Worm (Caenorhabditis elegans) whole organism, L4 larva: ENCODE measurements around the gene hel-1.

Source experiments
- F26F4.8 ChIP-seq: fragments of 200-800 bp; sonication (Bioruptor generic); conservative IDR thresholded peaks from 2 replicates; pipeline ENCODE4 v1.3.6; 2022; ENCODE audit warnings: missing genetic modification characterization, missing compliant biosample characterization
- Y48G9A.11 ChIP-seq: fragments of 200-800 bp; sonication (Bioruptor generic); IDR thresholded peaks from 2 replicates; pipeline ENCODE4 v1.3.6; 2022; ENCODE audit warnings: missing genetic modification reagents, missing genetic modification characterization, missing compliant biosample characterization
- aha-1 ChIP-seq: fragments of 150-350 bp; peaks from one replicate; lab custom pipeline; 2014; ENCODE audit warnings: missing biosample characterization, missing genetic modification characterization
- ceh-20 ChIP-seq: fragments of 200-800 bp; sonication (Bioruptor generic); IDR thresholded peaks from 2 replicates; pipeline ENCODE4 v1.3.6; 2022; ENCODE audit warnings: missing genetic modification reagents, missing genetic modification characterization, missing compliant biosample characterization
- ceh-82 ChIP-seq: sonication (generic microtip); optimal IDR thresholded peaks from 2 replicates; lab custom pipeline; 2017; ENCODE audit warnings: missing biosample characterization, missing genetic modification characterization
- ctbp-1 ChIP-seq: fragments of 200-800 bp; sonication (Bioruptor generic); IDR thresholded peaks from 2 replicates; pipeline ENCODE4 v1.3.6; 2022; ENCODE audit warnings: missing genetic modification reagents, missing genetic modification characterization, missing compliant biosample characterization
- daf-12 ChIP-seq: fragments of 150-350 bp; optimal IDR thresholded peaks from 2 replicates; lab custom pipeline; 2014; ENCODE audit warnings: missing biosample characterization, missing genetic modification reagents, missing genetic modification characterization
- daf-19 ChIP-seq: fragments of 200-800 bp; sonication (Bioruptor generic); conservative IDR thresholded peaks from 2 replicates; pipeline ENCODE4 v1.3.6; 2022; ENCODE audit warnings: missing genetic modification characterization, missing compliant biosample characterization
- dpl-1 ChIP-seq: fragments of 150-350 bp; optimal IDR thresholded peaks from 2 replicates; lab custom pipeline; 2014; ENCODE audit warnings: missing biosample characterization, missing genetic modification reagents, missing genetic modification characterization
- duxl-1 ChIP-seq: sonication (generic microtip); optimal IDR thresholded peaks from 2 replicates; lab custom pipeline; 2016; ENCODE audit warnings: mild to moderate bottlenecking, missing genetic modification characterization, moderate library complexity, missing compliant biosample characterization; ENCODE audit not compliant: poor library complexity
- dve-1 ChIP-seq: sonication (generic microtip); optimal IDR thresholded peaks from 2 replicates; lab custom pipeline; 2017; ENCODE audit warnings: antibody characterized with exemption, mild to moderate bottlenecking, missing genetic modification characterization, missing compliant biosample characterization; ENCODE audit not compliant: insufficient read depth
- egl-43 ChIP-seq: fragments of 200-800 bp; sonication (Bioruptor generic); IDR thresholded peaks from 2 replicates; pipeline ENCODE4 v1.3.6; 2022; ENCODE audit warnings: missing genetic modification reagents, missing genetic modification characterization, missing compliant biosample characterization
- fkh-10 ChIP-seq: fragments of 150-350 bp; optimal IDR thresholded peaks from 2 replicates; lab custom pipeline; 2014; ENCODE audit warnings: missing biosample characterization, missing genetic modification reagents, missing genetic modification characterization
- hlh-30 ChIP-seq: sonication (generic microtip); optimal IDR thresholded peaks from 2 replicates; lab custom pipeline; 2017; ENCODE audit warnings: antibody characterized with exemption, mild to moderate bottlenecking, missing genetic modification characterization, missing compliant biosample characterization; ENCODE audit not compliant: insufficient read depth
- hmg-1.1 ChIP-seq: fragments of 200-800 bp; sonication (Bioruptor generic); IDR thresholded peaks from 2 replicates; pipeline ENCODE4 v1.3.6; 2022; ENCODE audit warnings: missing genetic modification reagents, missing genetic modification characterization, missing compliant biosample characterization
- lin-13 ChIP-seq: fragments of 150-350 bp; optimal IDR thresholded peaks from 2 replicates; lab custom pipeline; 2014; ENCODE audit warnings: missing biosample characterization, missing genetic modification reagents, missing genetic modification characterization
- mdt-29 ChIP-seq: fragments of 200-800 bp; sonication (Bioruptor generic); IDR thresholded peaks from 2 replicates; pipeline ENCODE4 v1.3.6; 2022; ENCODE audit warnings: missing genetic modification reagents, missing genetic modification characterization, missing compliant biosample characterization
- mes-2 ChIP-seq: sonication (generic microtip); optimal IDR thresholded peaks from 2 replicates; lab custom pipeline; 2016; ENCODE audit warnings: missing genotype, mild to moderate bottlenecking, missing genetic modification characterization, missing compliant biosample characterization; ENCODE audit not compliant: poor library complexity, severe bottlenecking
- nhr-10 ChIP-seq: fragments of 150-350 bp; optimal IDR thresholded peaks from 2 replicates; lab custom pipeline; 2014; ENCODE audit warnings: missing biosample characterization, missing genetic modification characterization
- nhr-11 ChIP-seq: fragments of 150-350 bp; optimal IDR thresholded peaks from 2 replicates; lab custom pipeline; 2014; ENCODE audit warnings: missing biosample characterization, missing genetic modification characterization
- nhr-41 ChIP-seq: fragments of 200-800 bp; sonication (Bioruptor generic); IDR thresholded peaks from 2 replicates; pipeline ENCODE4 v1.3.6; 2022; ENCODE audit warnings: missing genetic modification reagents, missing genetic modification characterization, missing compliant biosample characterization
- nhr-6 ChIP-seq: fragments of 150-350 bp; optimal IDR thresholded peaks from 2 replicates; lab custom pipeline; 2014; ENCODE audit warnings: missing biosample characterization, missing genetic modification characterization
- skn-1 ChIP-seq: fragments of 150-350 bp; optimal IDR thresholded peaks from 2 replicates; lab custom pipeline; 2014; ENCODE audit warnings: missing biosample characterization, missing genetic modification characterization
- snpc-1.2 ChIP-seq: fragments of 200-800 bp; sonication (Bioruptor generic); IDR thresholded peaks from 2 replicates; pipeline ENCODE4 v1.3.6; 2022; ENCODE audit warnings: missing genetic modification reagents, missing genetic modification characterization, missing compliant biosample characterization
- spr-1 ChIP-seq: sonication (generic microtip); optimal IDR thresholded peaks from 2 replicates; lab custom pipeline; 2016; ENCODE audit warnings: mild to moderate bottlenecking, missing genetic modification characterization, missing compliant biosample characterization
- spr-3 ChIP-seq: fragments of 200-800 bp; sonication (Bioruptor generic); optimal IDR thresholded peaks from 2 replicates; lab custom pipeline; 2018; ENCODE audit warnings: mild to moderate bottlenecking, missing genetic modification characterization, missing compliant biosample characterization
- unc-130 ChIP-seq: sonication (generic microtip); optimal IDR thresholded peaks from 2 replicates; lab custom pipeline; 2016; ENCODE audit warnings: missing genetic modification reagents, missing genetic modification characterization, missing compliant biosample characterization
- unc-62 ChIP-seq, 3 experiments: fragments of 150-350 bp in 1 of 3; sonication (generic microtip); optimal IDR thresholded peaks in 2 of 3; peaks in 1 of 3; 1 replicate in 1 of 3; 2 replicates in 2 of 3; lab custom pipeline; 2014 to 2017; ENCODE audit warnings: missing biosample characterization in 3 of 3, missing genetic modification characterization in 3 of 3, missing genetic modification reagents in 3 of 3, missing genotype in 1 of 3
- vab-7 ChIP-seq: fragments of 200-800 bp; sonication (Bioruptor generic); IDR thresholded peaks from 2 replicates; pipeline ENCODE4 v1.3.6; 2022; ENCODE audit warnings: missing genetic modification reagents, missing genetic modification characterization, missing compliant biosample characterization
- zfp-2 ChIP-seq: sonication (generic microtip); optimal IDR thresholded peaks from 2 replicates; lab custom pipeline; 2016; ENCODE audit warnings: mild to moderate bottlenecking, missing genetic modification characterization, missing compliant biosample characterization

The hel-1 gene

DNA sequence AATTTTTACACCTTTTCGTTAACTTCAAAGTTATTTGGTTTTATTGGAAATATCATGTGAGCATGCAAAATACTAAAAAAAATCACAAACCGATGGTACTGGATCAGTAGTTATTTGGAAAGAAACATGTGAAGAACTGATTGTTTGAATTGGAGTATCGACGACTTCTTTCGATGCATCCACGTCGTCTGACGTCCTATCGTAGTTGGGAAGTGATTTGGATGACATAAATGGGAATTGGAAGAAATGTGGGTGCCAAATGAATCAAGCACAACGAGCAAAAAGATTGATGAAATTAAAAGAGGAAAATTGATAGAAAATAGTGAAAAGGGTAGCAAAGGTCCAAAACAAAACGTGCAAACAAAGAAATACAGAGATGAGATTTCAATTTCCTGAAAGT lies 7.4 kb downstream of the hel-1 start, which contains the start of gene shw-1:
Gene shw-1 (minus strand): TSS at position 228 of the 400 bp plus-strand sequence.
- TF ChIP-seq unc-62 (GFP tag; optimal IDR thresholded peaks at IDR 0.05 in 1 of 2; lab: Kevin White, UChicago), result peak in 1 of 2 experiments; percentile 78
- TF ChIP-seq unc-62 (tag; optimal IDR thresholded peaks at IDR 0.05; lab: Kevin White, UChicago), result no peak
- TF ChIP-seq dpl-1 (GFP tag; lab: Kevin White, UChicago), result no peak
- no peak for TF ChIP-seq hlh-30
- TF ChIP-seq dve-1 (tag; lab: Kevin White, UChicago), result no peak
- no peak for TF ChIP-seq nhr-11 (tag; lab: Kevin White, UChicago)
- no peak for TF ChIP-seq hmg-1.1 (GFP tag; lab: Robert Waterston, UW)
- TF ChIP-seq aha-1 (tag; lab: Kevin White, UChicago), result peak; percentile 55
- TF ChIP-seq spr-1 (tag; lab: Kevin White, UChicago), result no peak
- TF ChIP-seq spr-3 (GFP tag; lab: Kevin White, UChicago), result no peak
- no peak for TF ChIP-seq ctbp-1
- TF ChIP-seq mdt-29 (GFP tag; lab: Robert Waterston, UW), result no peak
- TF ChIP-seq Y48G9A.11, result no peak

ce11 chrII:8316701-8317100 lies 12.0 kb downstream of the hel-1 start:
- TF ChIP-seq nhr-10 (tag; lab: Kevin White, UChicago) (no peak), unc-62 (GFP tag; optimal IDR thresholded peaks at IDR 0.05 in 1 of 2; lab: Kevin White, UChicago) (peak in 1 of 2 experiments; percentile 77), unc-62 (tag; optimal IDR thresholded peaks at IDR 0.05; lab: Kevin White, UChicago) (no peak), lin-13 (GFP tag; lab: Kevin White, UChicago) (no peak), duxl-1 (tag; lab: Kevin White, UChicago) (no peak), zfp-2 (tag; lab: Kevin White, UChicago) (no peak), ceh-20 (GFP tag; lab: Robert Waterston, UW) (no peak), unc-130 (GFP tag; lab: Kevin White, UChicago) (no peak)

DNA sequence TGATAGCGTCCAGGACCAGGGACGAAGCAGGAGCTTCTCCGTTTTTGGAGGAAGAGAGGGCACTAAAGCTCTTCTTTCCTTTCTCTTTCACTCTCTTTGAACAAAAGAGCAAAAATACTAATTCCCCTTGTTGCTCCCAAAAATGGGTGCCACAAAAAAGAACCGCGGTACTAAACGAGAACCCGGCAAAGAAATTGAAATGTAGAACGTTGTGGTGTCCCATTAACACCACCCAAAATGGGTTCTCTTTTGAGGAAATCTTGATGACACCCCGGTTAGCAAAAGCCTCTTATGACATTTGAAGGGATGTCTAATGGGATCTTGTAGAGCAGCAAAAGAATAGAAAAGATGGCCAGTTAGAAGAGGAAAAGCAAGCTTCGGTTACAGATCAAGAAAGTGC lies 13.9 kb downstream of the hel-1 start:
- no peak for TF ChIP-seq daf-19 (GFP tag; lab: Robert Waterston, UW)
- peak in 1 of 2 experiments; percentile 30 for TF ChIP-seq unc-62 (GFP tag; optimal IDR thresholded peaks at IDR 0.05 in 1 of 2; lab: Kevin White, UChicago)
- no peak for TF ChIP-seq unc-62 (tag; optimal IDR thresholded peaks at IDR 0.05; lab: Kevin White, UChicago)
- TF ChIP-seq daf-12, result no peak
- peak; percentile 91 for TF ChIP-seq aha-1 (tag; lab: Kevin White, UChicago)
- TF ChIP-seq, all 104 proteins: peak for 2

DNA sequence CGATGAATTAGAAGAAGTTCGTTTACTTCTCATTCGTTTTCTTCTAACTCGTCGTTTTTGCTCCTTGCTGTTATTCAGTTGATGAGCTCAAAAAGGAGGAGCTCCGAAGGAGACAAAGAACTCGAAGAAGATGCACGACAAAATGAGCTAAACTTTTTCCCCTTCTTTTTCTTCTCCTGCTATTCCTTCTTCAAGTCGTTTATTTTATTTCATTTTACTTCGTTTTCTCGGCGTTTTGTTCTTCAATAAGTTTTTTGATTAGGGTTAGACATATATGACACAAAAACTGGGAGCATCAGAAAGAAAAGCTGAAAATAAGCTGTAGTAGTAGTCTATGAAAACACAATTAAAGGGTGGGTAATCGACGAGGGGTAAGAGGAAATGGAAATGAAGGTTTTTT lies 16.7 kb downstream of the hel-1 start:
- TF ChIP-seq unc-130 (GFP tag; lab: Kevin White, UChicago) (no peak), vab-7 (GFP tag; lab: Robert Waterston, UW) (no peak), snpc-1.2 (GFP tag; lab: Robert Waterston, UW) (no peak), skn-1 (tag; lab: Kevin White, UChicago) (no peak), fkh-10 (GFP tag; lab: Kevin White, UChicago) (peak; percentile 67)

- TF ChIP-seq nhr-41 (GFP tag; lab: Robert Waterston, UW) (no peak), egl-43 (GFP tag; lab: Robert Waterston, UW) (no peak), ceh-82 (no peak), mes-2 (tag; lab: Kevin White, UChicago) (no peak), F26F4.8 (GFP tag; lab: Robert Waterston, UW) (no peak), vab-7 (GFP tag; lab: Robert Waterston, UW) (no peak), unc-62 (GFP tag; optimal IDR thresholded peaks at IDR 0.05 in 1 of 2; lab: Kevin White, UChicago) (peak in 1 of 2 experiments; percentile 67), unc-62 (tag; optimal IDR thresholded peaks at IDR 0.05; lab: Kevin White, UChicago) (no peak), spr-1 (tag; lab: Kevin White, UChicago) (no peak)
- TF ChIP-seq, all 104 proteins: peak for 1
Measured at ce11 chrII:8311484-8311883, 17.2 kb downstream of the hel-1 start.

ce11 chrII:8308314-8308713 lies 20.4 kb downstream of the hel-1 start:
- TF ChIP-seq nhr-6 (tag; lab: Kevin White, UChicago) (no peak), unc-62 (GFP tag; optimal IDR thresholded peaks at IDR 0.05 in 1 of 2; lab: Kevin White, UChicago) (peak in 1 of 2 experiments; percentile 79), unc-62 (tag; optimal IDR thresholded peaks at IDR 0.05; lab: Kevin White, UChicago) (no peak), aha-1 (tag; lab: Kevin White, UChicago) (peak; percentile 97)
